Fruit fly (Drosophila melanogaster): ENCODE results near the gene CG44013.

CG44013 gene

dm6 chr3R:15475973-15476692, 33.6 kb downstream of the CG44013 start, which contains the start of gene AdamTS-A:
TSS of gene AdamTS-A (minus strand) at chr3R:15476193.
- TF ChIP-seq h (optimal IDR thresholded peaks at IDR 0.05) (no peak), insv (optimal IDR thresholded peaks at IDR 0.05) (no peak), ttk (optimal IDR thresholded peaks at IDR 0.05) (no peak), psq (optimal IDR thresholded peaks at IDR 0.05) (no peak), Sin3A (optimal IDR thresholded peaks at IDR 0.05) (no peak), Myc (optimal IDR thresholded peaks at IDR 0.05) (no peak)

- TF ChIP-seq Sin3A (optimal IDR thresholded peaks at IDR 0.05) (no peak), Myc (optimal IDR thresholded peaks at IDR 0.05) (no peak), insv (optimal IDR thresholded peaks at IDR 0.05) (no peak), ttk (optimal IDR thresholded peaks at IDR 0.05) (no peak), h (optimal IDR thresholded peaks at IDR 0.05) (no peak)
Measured at dm6 chr3R:15474820-15475219, 34.9 kb downstream of the CG44013 start.

DNA sequence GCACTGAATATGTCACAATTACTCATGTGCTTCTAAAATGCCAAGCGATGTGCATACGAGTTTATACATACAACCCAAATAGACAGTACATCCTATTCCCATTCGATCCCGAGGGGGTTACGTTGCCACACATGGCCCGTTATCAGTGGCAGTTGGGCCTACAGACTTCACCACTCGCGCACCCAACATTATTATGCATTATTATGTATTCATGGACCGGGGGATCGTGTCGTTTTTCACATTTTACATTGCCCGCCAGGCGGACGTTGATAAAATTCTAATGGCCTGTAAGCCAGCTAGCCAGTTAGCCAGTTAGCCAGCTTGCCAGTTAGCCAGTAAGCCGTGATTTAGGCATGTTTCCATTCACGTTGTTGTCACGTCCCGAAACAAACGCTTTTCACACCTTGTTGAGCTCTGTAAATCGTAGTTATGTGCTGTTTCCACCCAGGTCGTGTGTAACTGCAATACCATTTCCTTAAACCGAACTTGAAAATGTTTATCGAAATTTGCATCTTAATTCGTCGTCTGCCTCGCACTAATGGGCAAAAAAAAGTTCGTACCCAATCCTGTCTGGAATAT, 36.3 kb downstream of the CG44013 start:
- TF ChIP-seq Sin3A (optimal IDR thresholded peaks at IDR 0.05): no peak
- no peak for TF ChIP-seq psq (optimal IDR thresholded peaks at IDR 0.05)
- TF ChIP-seq ttk (optimal IDR thresholded peaks at IDR 0.05): no peak
- TF ChIP-seq h (optimal IDR thresholded peaks at IDR 0.05): no peak
- TF ChIP-seq insv (optimal IDR thresholded peaks at IDR 0.05): no peak
- no peak for TF ChIP-seq Myc (optimal IDR thresholded peaks at IDR 0.05)

- TF ChIP-seq Myc (optimal IDR thresholded peaks at IDR 0.05) (no peak), insv (optimal IDR thresholded peaks at IDR 0.05) (no peak), Sin3A (optimal IDR thresholded peaks at IDR 0.05) (no peak), ttk (optimal IDR thresholded peaks at IDR 0.05) (no peak), h (optimal IDR thresholded peaks at IDR 0.05) (no peak), psq (optimal IDR thresholded peaks at IDR 0.05) (no peak)
Measured at dm6 chr3R:15472753-15473212, 36.9 kb downstream of the CG44013 start.

DNA sequence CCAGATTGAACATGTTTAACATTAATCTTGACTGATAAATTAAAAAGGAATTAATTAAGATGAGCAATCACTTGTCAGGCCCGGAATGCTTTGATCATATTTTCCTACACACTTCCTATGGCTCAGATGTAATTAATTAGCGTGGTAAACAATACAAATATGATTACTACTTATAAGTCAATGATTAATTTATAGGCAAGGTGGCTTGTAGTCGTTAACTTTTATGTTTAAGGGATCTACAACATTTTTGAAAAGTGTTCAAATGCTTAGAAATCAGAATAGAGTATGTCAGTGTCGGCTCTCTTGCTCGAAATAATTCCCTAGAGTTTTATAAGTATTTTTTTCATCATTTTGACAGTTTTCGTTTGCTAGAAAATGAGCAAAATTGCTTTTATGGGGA, 38.0 kb downstream of the CG44013 start:
- TF ChIP-seq ttk (optimal IDR thresholded peaks at IDR 0.05) (no peak), Sin3A (optimal IDR thresholded peaks at IDR 0.05) (no peak), insv (optimal IDR thresholded peaks at IDR 0.05) (no peak), Myc (optimal IDR thresholded peaks at IDR 0.05) (no peak), h (optimal IDR thresholded peaks at IDR 0.05) (no peak), psq (optimal IDR thresholded peaks at IDR 0.05) (no peak)

- TF ChIP-seq psq (optimal IDR thresholded peaks at IDR 0.05) (no peak), h (optimal IDR thresholded peaks at IDR 0.05) (no peak), ttk (optimal IDR thresholded peaks at IDR 0.05) (no peak), Myc (optimal IDR thresholded peaks at IDR 0.05) (no peak), insv (optimal IDR thresholded peaks at IDR 0.05) (no peak), Sin3A (optimal IDR thresholded peaks at IDR 0.05) (no peak)
Measured at dm6 chr3R:15467991-15468764, 41.5 kb downstream of the CG44013 start.

- no peak for TF ChIP-seq Myc (optimal IDR thresholded peaks at IDR 0.05)
- TF ChIP-seq insv (optimal IDR thresholded peaks at IDR 0.05): no peak
- TF ChIP-seq h (optimal IDR thresholded peaks at IDR 0.05): no peak
- TF ChIP-seq psq (optimal IDR thresholded peaks at IDR 0.05): no peak
- TF ChIP-seq ttk (optimal IDR thresholded peaks at IDR 0.05): no peak
- no peak for TF ChIP-seq Sin3A (optimal IDR thresholded peaks at IDR 0.05)
Measured at dm6 chr3R:15463172-15463571, 46.5 kb downstream of the CG44013 start.

All from Kc167 (cell line).